Fruit fly (Drosophila melanogaster) whole organism, embryonic: Measurements from ENCODE around the gene CG2278.

Experiments
- ATbp ChIP-seq: fragments of 200-800 bp; sonication (Bioruptor generic); optimal IDR thresholded peaks from 2 replicates; lab custom pipeline; 2017; ENCODE audit warnings: missing biosample characterization, mild to moderate bottlenecking, missing genetic modification characterization, missing genetic modification reagents
- B-H2 ChIP-seq: fragments of 200-800 bp; sonication (Bioruptor generic); optimal IDR thresholded peaks from 2 replicates; lab custom pipeline; 2018; ENCODE audit warnings: missing biosample characterization, mild to moderate bottlenecking, missing genetic modification characterization
- Bteb2 ChIP-seq: fragments of 200-800 bp; sonication (Bioruptor generic); optimal IDR thresholded peaks from 2 replicates; lab custom pipeline; 2016; ENCODE audit warnings: missing biosample characterization, missing genetic modification characterization
- CG10654 ChIP-seq: fragments of 200-800 bp; sonication (Bioruptor generic); optimal IDR thresholded peaks from 2 replicates; lab custom pipeline; 2016; ENCODE audit warnings: missing biosample characterization, missing genetic modification characterization
- CG11504 ChIP-seq: fragments of 200-800 bp; sonication (Bioruptor generic); optimal IDR thresholded peaks from 3 replicates; lab custom pipeline; 2019; ENCODE audit warnings: missing biosample characterization, mild to moderate bottlenecking, missing genetic modification characterization, moderate library complexity
- CG11695 ChIP-seq: fragments of 200-800 bp; sonication (Bioruptor generic); IDR thresholded peaks from 3 replicates; pipeline ENCODE4 v1.3.6; 2022; ENCODE audit warnings: missing biosample characterization, missing genetic modification characterization
- CG12942 ChIP-seq: fragments of 200-800 bp; sonication (Bioruptor generic); optimal IDR thresholded peaks from 3 replicates; lab custom pipeline; 2016; ENCODE audit warnings: missing biosample characterization, missing genetic modification characterization
- CG14050 ChIP-seq: fragments of 200-800 bp; sonication (Bioruptor generic); IDR thresholded peaks from 3 replicates; pipeline ENCODE4 v1.3.6; 2022; ENCODE audit warnings: missing biosample characterization, missing genetic modification characterization
- CG14441 ChIP-seq: fragments of 200-800 bp; sonication (Bioruptor generic); IDR thresholded peaks from 2 replicates; pipeline ENCODE4 v1.3.6; 2022; ENCODE audit warnings: missing biosample characterization, missing genetic modification characterization
- CG15479 ChIP-seq: fragments of 200-800 bp; sonication (Bioruptor generic); optimal IDR thresholded peaks from 3 replicates; lab custom pipeline; 2019; ENCODE audit warnings: missing biosample characterization, mild to moderate bottlenecking, missing genetic modification characterization, moderate library complexity
- CG16815 ChIP-seq: fragments of 200-800 bp; sonication (Bioruptor generic); optimal IDR thresholded peaks from 3 replicates; lab custom pipeline; 2017; ENCODE audit warnings: missing biosample characterization, mild to moderate bottlenecking, missing genetic modification characterization
- CG17328 ChIP-seq: fragments of 200-800 bp; sonication (Bioruptor generic); IDR thresholded peaks from 2 replicates; pipeline ENCODE4 v1.3.6; 2022; ENCODE audit warnings: missing biosample characterization, missing genetic modification characterization
- CG18011 ChIP-seq: fragments of 200-800 bp; sonication (Bioruptor generic); optimal IDR thresholded peaks from 2 replicates; lab custom pipeline; 2017; ENCODE audit warnings: missing biosample characterization, missing genetic modification characterization, mild to moderate bottlenecking, moderate library complexity, missing genotype
- CG2202 ChIP-seq: fragments of 200-800 bp; sonication (Bioruptor generic); optimal IDR thresholded peaks from 2 replicates; lab custom pipeline; 2018; ENCODE audit warnings: missing biosample characterization, mild to moderate bottlenecking, missing genetic modification characterization
- CG31365 ChIP-seq: fragments of 200-800 bp; sonication (Bioruptor generic); optimal IDR thresholded peaks from 2 replicates; lab custom pipeline; 2018; ENCODE audit warnings: missing biosample characterization, mild to moderate bottlenecking, missing genetic modification characterization
- CG42726 ChIP-seq: fragments of 200-800 bp; sonication (Bioruptor generic); IDR thresholded peaks from 2 replicates; pipeline ENCODE4 v1.3.6; 2022; ENCODE audit warnings: missing biosample characterization, missing genetic modification characterization; ENCODE audit not compliant: partially characterized antibody
- CG6791 ChIP-seq: fragments of 200-800 bp; sonication (Bioruptor generic); IDR thresholded peaks from 3 replicates; pipeline ENCODE4 v1.3.6; 2022; ENCODE audit warnings: missing biosample characterization, missing genetic modification characterization; ENCODE audit not compliant: partially characterized antibody
- CG6854 ChIP-seq: fragments of 200-800 bp; sonication (Bioruptor generic); optimal IDR thresholded peaks from 3 replicates; lab custom pipeline; 2017; ENCODE audit warnings: missing biosample characterization, mild to moderate bottlenecking, missing genetic modification characterization
- CG7271 ChIP-seq: fragments of 200-800 bp; sonication (Bioruptor generic); optimal IDR thresholded peaks from 2 replicates; lab custom pipeline; 2018; ENCODE audit warnings: missing biosample characterization, mild to moderate bottlenecking, missing genetic modification characterization, moderate library complexity
- CG7372 ChIP-seq: fragments of 200-800 bp; sonication (Bioruptor generic); IDR thresholded peaks from 2 replicates; pipeline ENCODE4 v1.3.6; 2022; ENCODE audit warnings: missing biosample characterization, missing genetic modification characterization
- CG8089 ChIP-seq: fragments of 200-800 bp; sonication (Bioruptor generic); optimal IDR thresholded peaks from 3 replicates; lab custom pipeline; 2016; ENCODE audit warnings: missing biosample characterization, missing genetic modification characterization
- CG8765 ChIP-seq: fragments of 200-800 bp; sonication (Bioruptor generic); IDR thresholded peaks from 2 replicates; pipeline ENCODE4 v1.3.6; 2022; ENCODE audit warnings: missing biosample characterization, missing genetic modification characterization
- Dek ChIP-seq: fragments of 200-800 bp; sonication (Bioruptor generic); optimal IDR thresholded peaks from 3 replicates; lab custom pipeline; 2019; ENCODE audit warnings: missing biosample characterization, mild to moderate bottlenecking, missing genetic modification characterization, moderate library complexity
- Drgx ChIP-seq: fragments of 200-800 bp; sonication (Bioruptor generic); IDR thresholded peaks from 2 replicates; pipeline ENCODE4 v1.3.6; 2022; ENCODE audit warnings: missing biosample characterization, missing genetic modification characterization
- HLH4C ChIP-seq: fragments of 200-800 bp; sonication (Bioruptor generic); IDR thresholded peaks from 3 replicates; pipeline ENCODE4 v1.3.6; 2022; ENCODE audit warnings: missing biosample characterization, missing genetic modification characterization; ENCODE audit not compliant: partially characterized antibody
- Hey ChIP-seq: fragments of 200-800 bp; sonication (Bioruptor generic); optimal IDR thresholded peaks from 3 replicates; lab custom pipeline; 2018; ENCODE audit warnings: missing biosample characterization, mild to moderate bottlenecking, missing genetic modification characterization
- Kr ChIP-seq: fragments of 200-800 bp; sonication (Bioruptor generic); optimal IDR thresholded peaks from 2 replicates; lab custom pipeline; 2017; ENCODE audit warnings: missing biosample characterization, mild to moderate bottlenecking, missing genetic modification characterization
- MBD-R2 ChIP-seq: fragments of 200-800 bp; sonication (Bioruptor generic); IDR thresholded peaks from 2 replicates; pipeline ENCODE4 v1.3.6; 2022; ENCODE audit warnings: missing biosample characterization, missing genetic modification characterization
- Neu2 ChIP-seq: fragments of 200-800 bp; sonication (Bioruptor generic); optimal IDR thresholded peaks from 3 replicates; lab custom pipeline; 2016; ENCODE audit warnings: missing biosample characterization, missing genetic modification characterization, borderline replicate concordance
- PHDP ChIP-seq: fragments of 200-800 bp; sonication (Bioruptor generic); optimal IDR thresholded peaks from 3 replicates; lab custom pipeline; 2018; ENCODE audit warnings: missing biosample characterization, mild to moderate bottlenecking, missing genetic modification characterization, moderate library complexity
- Poxn ChIP-seq: fragments of 200-800 bp; sonication (Bioruptor generic); IDR thresholded peaks from 2 replicates; pipeline ENCODE4 v1.3.6; 2022; ENCODE audit warnings: missing biosample characterization, missing genetic modification characterization
- Sry-δ ChIP-seq: fragments of 200-800 bp; sonication (Bioruptor generic); optimal IDR thresholded peaks from 2 replicates; lab custom pipeline; 2016; ENCODE audit warnings: missing biosample characterization, missing genetic modification characterization
- Taf1 ChIP-seq: fragments of 200-800 bp; sonication (Bioruptor generic); IDR thresholded peaks from 2 replicates; pipeline ENCODE4 v1.3.6; 2022; ENCODE audit warnings: missing biosample characterization, missing genetic modification characterization
- ab ChIP-seq: fragments of 200-800 bp; sonication (Bioruptor generic); optimal IDR thresholded peaks from 2 replicates; lab custom pipeline; 2016; ENCODE audit warnings: missing biosample characterization, missing genetic modification characterization
- ap ChIP-seq: fragments of 200-800 bp; sonication (Bioruptor generic); IDR thresholded peaks from 2 replicates; pipeline ENCODE4 v1.3.6; 2022; ENCODE audit warnings: missing biosample characterization, missing genetic modification characterization
- ara ChIP-seq: fragments of 200-800 bp; sonication (Bioruptor generic); IDR thresholded peaks from 2 replicates; pipeline ENCODE4 v1.3.6; 2022; ENCODE audit warnings: missing biosample characterization, missing genetic modification characterization
- ato ChIP-seq: fragments of 200-800 bp; sonication (Bioruptor generic); IDR thresholded peaks from 2 replicates; pipeline ENCODE4 v1.3.6; 2022; ENCODE audit warnings: missing biosample characterization, missing genetic modification characterization; ENCODE audit not compliant: partially characterized antibody
- bab2 ChIP-seq: fragments of 200-800 bp; sonication (Bioruptor generic); optimal IDR thresholded peaks from 2 replicates; lab custom pipeline; 2016; ENCODE audit warnings: missing biosample characterization, missing genetic modification characterization
- crc ChIP-seq: fragments of 200-800 bp; sonication (Bioruptor generic); optimal IDR thresholded peaks from 2 replicates; lab custom pipeline; 2016; ENCODE audit warnings: missing biosample characterization, missing genetic modification characterization
- en ChIP-seq: fragments of 200-800 bp; sonication (Bioruptor generic); optimal IDR thresholded peaks from 2 replicates; lab custom pipeline; 2016; ENCODE audit warnings: missing biosample characterization, missing genetic modification characterization
- ewg ChIP-seq: fragments of 200-800 bp; sonication (Bioruptor generic); optimal IDR thresholded peaks from 3 replicates; lab custom pipeline; 2017; ENCODE audit warnings: mild to moderate bottlenecking, missing biosample characterization, missing genetic modification reagents, missing genetic modification characterization
- fd3F ChIP-seq: fragments of 200-800 bp; sonication (Bioruptor generic); optimal IDR thresholded peaks from 2 replicates; lab custom pipeline; 2018; ENCODE audit warnings: missing biosample characterization, mild to moderate bottlenecking, missing genetic modification characterization, moderate library complexity
- gem ChIP-seq: fragments of 200-800 bp; sonication (Bioruptor generic); optimal IDR thresholded peaks from 2 replicates; lab custom pipeline; 2019; ENCODE audit warnings: missing biosample characterization, mild to moderate bottlenecking, missing genetic modification characterization, moderate library complexity
- kah ChIP-seq: fragments of 200-800 bp; sonication (Bioruptor generic); optimal IDR thresholded peaks from 2 replicates; lab custom pipeline; 2018; ENCODE audit warnings: missing biosample characterization, mild to moderate bottlenecking, missing genetic modification characterization
- luna ChIP-seq: fragments of 200-800 bp; sonication (Bioruptor generic); optimal IDR thresholded peaks from 2 replicates; lab custom pipeline; 2016; ENCODE audit warnings: missing biosample characterization, missing genetic modification characterization
- mirr ChIP-seq: fragments of 200-800 bp; sonication (Bioruptor generic); optimal IDR thresholded peaks from 3 replicates; lab custom pipeline; 2018; ENCODE audit warnings: missing biosample characterization, mild to moderate bottlenecking, missing genetic modification characterization
- nerfin-1 ChIP-seq: fragments of 200-800 bp; sonication (Bioruptor generic); optimal IDR thresholded peaks from 3 replicates; lab custom pipeline; 2019; ENCODE audit warnings: missing biosample characterization, mild to moderate bottlenecking, missing genetic modification characterization, moderate library complexity
- oc ChIP-seq: fragments of 200-800 bp; sonication (Bioruptor generic); optimal IDR thresholded peaks from 2 replicates; lab custom pipeline; 2018; ENCODE audit warnings: missing biosample characterization, mild to moderate bottlenecking, missing genetic modification characterization, moderate library complexity
- pb ChIP-seq: fragments of 200-800 bp; sonication (Bioruptor generic); optimal IDR thresholded peaks from 3 replicates; lab custom pipeline; 2016; ENCODE audit warnings: missing biosample characterization, missing genetic modification characterization
- pnt ChIP-seq: fragments of 200-800 bp; sonication (Bioruptor generic); optimal IDR thresholded peaks from 3 replicates; lab custom pipeline; 2016; ENCODE audit warnings: missing biosample characterization, missing genetic modification characterization
- z ChIP-seq: fragments of 200-800 bp; sonication (Bioruptor generic); IDR thresholded peaks from 3 replicates; pipeline ENCODE4 v1.3.6; 2022; ENCODE audit warnings: missing biosample characterization, missing genetic modification characterization

The CG2278 gene

DNA sequence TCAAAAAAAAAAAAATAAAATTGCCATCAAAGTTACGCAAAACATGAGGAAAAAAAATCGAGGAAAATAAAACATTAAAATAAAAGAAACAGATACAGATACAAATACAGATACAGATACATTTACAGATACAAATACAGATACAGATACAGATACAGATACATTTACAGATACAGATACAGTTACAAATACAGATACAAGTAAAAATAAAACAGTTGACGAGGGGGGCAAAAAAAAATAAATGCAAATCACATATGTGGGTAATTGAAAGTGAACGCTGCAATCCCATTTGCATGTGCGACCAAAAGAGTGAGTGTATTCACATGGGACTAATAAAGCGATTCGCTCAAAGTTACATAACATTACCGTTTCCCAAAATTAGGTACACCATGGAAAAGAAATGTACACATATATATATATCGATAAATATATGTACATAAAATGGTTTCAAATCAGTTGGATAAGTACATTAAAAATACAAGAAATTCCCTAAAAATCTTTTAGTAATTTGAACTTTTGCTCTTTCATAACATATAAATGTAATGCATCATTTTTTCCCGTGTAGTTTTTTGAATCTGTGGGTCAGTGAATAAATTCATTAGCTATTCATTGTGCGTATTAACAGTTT, 35.7 kb upstream of the CG2278 start (continued):
- TF ChIP-seq ato (no peak), CG2202 (tag; lab: Kevin White, UChicago) (no peak), oc (tag; lab: Kevin White, UChicago) (peak; percentile 39), MBD-R2 (GFP tag; lab: Robert Waterston, UW) (no peak), Taf1 (GFP tag; lab: Robert Waterston, UW) (no peak), CG10654 (GFP tag; lab: Kevin White, UChicago) (no peak), Sry-δ (GFP tag; lab: Kevin White, UChicago) (no peak), CG16815 (no peak), CG31365 (tag; lab: Kevin White, UChicago) (no peak), pnt (GFP tag; lab: Kevin White, UChicago) (no peak), nerfin-1 (tag; lab: Kevin White, UChicago) (no peak), z (GFP tag; lab: Robert Waterston, UW) (no peak), bab2 (no peak), Poxn (no peak), luna (no peak), ewg (no peak), B-H2 (GFP tag; lab: Kevin White, UChicago) (no peak), CG15479 (GFP tag; lab: Kevin White, UChicago) (no peak), CG14050 (GFP tag; lab: Robert Waterston, UW) (no peak), en (GFP tag; lab: Kevin White, UChicago) (no peak), pb (GFP tag; lab: Kevin White, UChicago) (no peak), CG11695 (GFP tag; lab: Robert Waterston, UW) (peak; percentile 59; the same call in 1 of the 3 replicates), mirr (GFP tag; lab: Kevin White, UChicago) (no peak), Dek (tag; lab: Kevin White, UChicago) (no peak), PHDP (tag; lab: Kevin White, UChicago) (peak; percentile 59), CG7271 (tag; lab: Kevin White, UChicago) (no peak), CG17328 (GFP tag; lab: Robert Waterston, UW) (no peak), CG18011 (no peak), CG8765 (GFP tag; lab: Robert Waterston, UW) (no peak), kah (GFP tag; lab: Kevin White, UChicago) (no peak), fd3F (GFP tag; lab: Kevin White, UChicago) (peak; percentile 10), gem (tag; lab: Kevin White, UChicago) (peak; percentile 73), CG6854 (no peak), CG12942 (GFP tag; lab: Kevin White, UChicago) (no peak), Neu2 (GFP tag; lab: Kevin White, UChicago) (no peak), CG7372 (GFP tag; lab: Robert Waterston, UW) (no peak), Kr (GFP tag; lab: Kevin White, UChicago) (no peak), Bteb2 (GFP tag; lab: Kevin White, UChicago) (no peak), ab (GFP tag; lab: Kevin White, UChicago) (no peak), CG14441 (GFP tag; lab: Robert Waterston, UW) (peak; percentile 63), CG11504 (peak; percentile 87), CG8089 (no peak), CG42726 (GFP tag; lab: Robert Waterston, UW) (no peak), ap (0 out of 2 replicates have a peak, but pooled peaks have one; percentile 28), Hey (tag; lab: Kevin White, UChicago) (no peak), crc (GFP tag; lab: Kevin White, UChicago) (no peak), Drgx (GFP tag; lab: Robert Waterston, UW) (no peak), CG6791 (GFP tag; lab: Robert Waterston, UW) (no peak), ara (no peak), HLH4C (no peak), ATbp (GFP tag; lab: Kevin White, UChicago) (peak; percentile 6)
